Fruit fly (Drosophila melanogaster) whole organism, embryonic: Measurements from ENCODE around the gene CG5937.

Experiments used
- CG13894 ChIP-seq: fragments of 200-800 bp; sonication (Bioruptor generic); optimal IDR thresholded peaks from 3 replicates; lab custom pipeline; 2018; ENCODE audit warnings: missing biosample characterization, mild to moderate bottlenecking, missing genetic modification characterization, moderate library complexity
- CG15601 ChIP-seq: fragments of 200-800 bp; sonication (Bioruptor generic); optimal IDR thresholded peaks from 3 replicates; lab custom pipeline; 2019; ENCODE audit warnings: missing biosample characterization, mild to moderate bottlenecking, missing genetic modification characterization, moderate library complexity
- CG1603 ChIP-seq: fragments of 200-800 bp; sonication (Bioruptor generic); optimal IDR thresholded peaks from 2 replicates; lab custom pipeline; 2019; ENCODE audit warnings: missing biosample characterization, mild to moderate bottlenecking, missing genetic modification characterization, moderate library complexity
- CG1832 ChIP-seq: fragments of 200-800 bp; sonication (Bioruptor generic); optimal IDR thresholded peaks from 2 replicates; lab custom pipeline; 2017; ENCODE audit warnings: missing biosample characterization, mild to moderate bottlenecking, missing genetic modification characterization, inconsistent platforms
- CG42726 ChIP-seq: fragments of 200-800 bp; sonication (Bioruptor generic); IDR thresholded peaks from 2 replicates; pipeline ENCODE4 v1.3.6; 2022; ENCODE audit warnings: missing biosample characterization, missing genetic modification characterization; ENCODE audit not compliant: partially characterized antibody
- CG4360 ChIP-seq: fragments of 200-800 bp; sonication (Bioruptor generic); IDR thresholded peaks from 2 replicates; pipeline ENCODE4 v1.3.6; 2022; ENCODE audit warnings: missing biosample characterization, missing genetic modification characterization
- CG7963 ChIP-seq: fragments of 200-800 bp; sonication (Bioruptor generic); IDR thresholded peaks from 3 replicates; pipeline ENCODE4 v1.3.6; 2022; ENCODE audit warnings: missing biosample characterization, missing genetic modification characterization; ENCODE audit not compliant: partially characterized antibody
- CoRest ChIP-seq: fragments of 200-800 bp; sonication (Bioruptor generic); optimal IDR thresholded peaks from 3 replicates; lab custom pipeline; 2018; ENCODE audit warnings: missing biosample characterization, mild to moderate bottlenecking, missing genetic modification characterization, moderate library complexity
- Dek ChIP-seq: fragments of 200-800 bp; sonication (Bioruptor generic); optimal IDR thresholded peaks from 3 replicates; lab custom pipeline; 2019; ENCODE audit warnings: missing biosample characterization, mild to moderate bottlenecking, missing genetic modification characterization, moderate library complexity
- Drgx ChIP-seq: fragments of 200-800 bp; sonication (Bioruptor generic); IDR thresholded peaks from 2 replicates; pipeline ENCODE4 v1.3.6; 2022; ENCODE audit warnings: missing biosample characterization, missing genetic modification characterization
- Ets97D ChIP-seq: fragments of 200-800 bp; sonication (Bioruptor generic); optimal IDR thresholded peaks from 3 replicates; lab custom pipeline; 2016; ENCODE audit warnings: missing biosample characterization, missing genetic modification characterization
- HLHmδ ChIP-seq: fragments of 200-800 bp; sonication (Bioruptor generic); optimal IDR thresholded peaks from 2 replicates; lab custom pipeline; 2018; ENCODE audit warnings: missing biosample characterization, mild to moderate bottlenecking, missing genetic modification characterization, moderate library complexity
- Nf-YA ChIP-seq: fragments of 200-800 bp; sonication (Bioruptor generic); IDR thresholded peaks from 2 replicates; pipeline ENCODE4 v1.3.6; 2022; ENCODE audit warnings: missing biosample characterization, missing genetic modification characterization
- Nf-YC ChIP-seq: fragments of 200-800 bp; optimal IDR thresholded peaks from 3 replicates; lab custom pipeline; 2019; ENCODE audit warnings: missing biosample characterization, mild to moderate bottlenecking, missing genetic modification characterization, moderate library complexity
- az2 ChIP-seq: fragments of 200-800 bp; sonication (Bioruptor generic); optimal IDR thresholded peaks from 3 replicates; lab custom pipeline; 2016; ENCODE audit warnings: missing biosample characterization, missing genetic modification characterization
- cg ChIP-seq: fragments of 200-800 bp; sonication (Bioruptor generic); optimal IDR thresholded peaks from 3 replicates; lab custom pipeline; 2019; ENCODE audit warnings: missing biosample characterization, mild to moderate bottlenecking, missing genetic modification characterization, moderate library complexity
- chinmo ChIP-seq: fragments of 200-800 bp; sonication (Bioruptor generic); IDR thresholded peaks from 4 replicates; pipeline ENCODE4 v1.3.6; 2022; ENCODE audit warnings: missing biosample characterization, missing genetic modification characterization; ENCODE audit not compliant: partially characterized antibody
- corto ChIP-seq: fragments of 200-800 bp; sonication (Bioruptor generic); optimal IDR thresholded peaks from 2 replicates; lab custom pipeline; 2016; ENCODE audit warnings: missing biosample characterization, mild to moderate bottlenecking, missing genetic modification characterization, moderate library complexity
- ems ChIP-seq: fragments of 200-800 bp; sonication (Bioruptor generic); optimal IDR thresholded peaks from 3 replicates; lab custom pipeline; 2016; ENCODE audit warnings: missing biosample characterization, missing genetic modification characterization
- ewg ChIP-seq: fragments of 200-800 bp; sonication (Bioruptor generic); optimal IDR thresholded peaks from 3 replicates; lab custom pipeline; 2017; ENCODE audit warnings: mild to moderate bottlenecking, missing biosample characterization, missing genetic modification reagents, missing genetic modification characterization
- fd3F ChIP-seq: fragments of 200-800 bp; sonication (Bioruptor generic); optimal IDR thresholded peaks from 2 replicates; lab custom pipeline; 2018; ENCODE audit warnings: missing biosample characterization, mild to moderate bottlenecking, missing genetic modification characterization, moderate library complexity
- fd96Cb ChIP-seq: fragments of 200-800 bp; sonication (Bioruptor generic); optimal IDR thresholded peaks from 2 replicates; lab custom pipeline; 2018; ENCODE audit warnings: missing biosample characterization, mild to moderate bottlenecking, missing genetic modification characterization, moderate library complexity
- grn ChIP-seq: fragments of 200-800 bp; sonication (Bioruptor generic); optimal IDR thresholded peaks from 3 replicates; lab custom pipeline; 2017; ENCODE audit warnings: missing biosample characterization, missing genetic modification characterization
- ham ChIP-seq: fragments of 200-800 bp; sonication (Bioruptor generic); IDR thresholded peaks from 2 replicates; pipeline ENCODE4 v1.3.6; 2022; ENCODE audit warnings: missing biosample characterization, missing genetic modification characterization
- kni ChIP-seq: fragments of 200-800 bp; sonication (Bioruptor generic); optimal IDR thresholded peaks from 3 replicates; lab custom pipeline; 2017; ENCODE audit warnings: mild to moderate bottlenecking, missing biosample characterization, missing genetic modification reagents, missing genetic modification characterization
- knrl ChIP-seq: fragments of 200-800 bp; sonication (Bioruptor generic); IDR thresholded peaks from 3 replicates; pipeline ENCODE4 v1.3.6; 2022; ENCODE audit warnings: missing biosample characterization, missing genetic modification characterization; ENCODE audit not compliant: partially characterized antibody
- lbe ChIP-seq: fragments of 200-800 bp; sonication (Bioruptor generic); optimal IDR thresholded peaks from 2 replicates; lab custom pipeline; 2016; ENCODE audit warnings: missing biosample characterization, mild to moderate bottlenecking, missing genetic modification characterization
- nom ChIP-seq: fragments of 200-800 bp; sonication (Bioruptor generic); optimal IDR thresholded peaks from 2 replicates; lab custom pipeline; 2017; ENCODE audit warnings: missing biosample characterization, missing genetic modification characterization, mild to moderate bottlenecking, moderate library complexity, missing genetic modification reagents
- pfk ChIP-seq: fragments of 200-800 bp; sonication (Bioruptor generic); optimal IDR thresholded peaks from 2 replicates; lab custom pipeline; 2018; ENCODE audit warnings: missing biosample characterization, mild to moderate bottlenecking, missing genetic modification characterization, moderate library complexity
- sens ChIP-seq: fragments of 200-800 bp; sonication (Bioruptor generic); peaks from one replicate; lab custom pipeline; 2016; ENCODE audit warnings: missing biosample characterization, missing genetic modification characterization
- shn ChIP-seq: fragments of 200-800 bp; sonication (Bioruptor generic); optimal IDR thresholded peaks from 3 replicates; lab custom pipeline; 2016; ENCODE audit warnings: missing biosample characterization, missing genetic modification characterization
- sim ChIP-seq: fragments of 200-800 bp; sonication (Bioruptor generic); IDR thresholded peaks from 2 replicates; pipeline ENCODE4 v1.3.6; 2022; ENCODE audit warnings: missing biosample characterization, missing genetic modification characterization
- sqz ChIP-seq: fragments of 200-800 bp; sonication (Bioruptor generic); optimal IDR thresholded peaks from 3 replicates; lab custom pipeline; 2018; ENCODE audit warnings: missing biosample characterization, mild to moderate bottlenecking, missing genetic modification characterization
- stc ChIP-seq: fragments of 200-800 bp; sonication (Bioruptor generic); IDR thresholded peaks from 2 replicates; pipeline ENCODE4 v1.3.6; 2022; ENCODE audit warnings: missing biosample characterization, missing genetic modification characterization
- stwl ChIP-seq: fragments of 200-800 bp; sonication (Bioruptor generic); optimal IDR thresholded peaks from 3 replicates; lab custom pipeline; 2018; ENCODE audit warnings: missing biosample characterization, mild to moderate bottlenecking, missing genetic modification characterization, moderate library complexity
- tin ChIP-seq: fragments of 200-800 bp; sonication (Bioruptor generic); optimal IDR thresholded peaks from 3 replicates; lab custom pipeline; 2016; ENCODE audit warnings: missing biosample characterization, missing genetic modification characterization
- trem ChIP-seq: fragments of 200-800 bp; optimal IDR thresholded peaks from 3 replicates; lab custom pipeline; 2019; ENCODE audit warnings: missing biosample characterization, mild to moderate bottlenecking, missing genetic modification characterization, moderate library complexity
- ttk ChIP-seq: fragments of 200-800 bp; sonication (Bioruptor generic); IDR thresholded peaks from 2 replicates; pipeline ENCODE4 v2.1.2; 2022; ENCODE audit warnings: missing biosample characterization, missing genetic modification characterization
- vvl ChIP-seq: fragments of 200-800 bp; sonication (Bioruptor generic); IDR thresholded peaks from 2 replicates; pipeline ENCODE4 v1.3.6; 2022; ENCODE audit warnings: missing biosample characterization, missing genetic modification characterization
- yki ChIP-seq: fragments of >200 bp; optimal IDR thresholded peaks from 3 replicates; lab custom pipeline; 2018

CG5937 gene

dm6 chrX:6012976-6013684 lies 26.7 kb upstream of the CG5937 start, which contains the start of gene mab-21 (continued):
- no peak for TF ChIP-seq stwl (tag; lab: Kevin White, UChicago)
- TF ChIP-seq ems (GFP tag; lab: Kevin White, UChicago) = no peak
- no peak for TF ChIP-seq az2 (GFP tag; lab: Kevin White, UChicago)
- no peak for TF ChIP-seq CG42726 (GFP tag; lab: Robert Waterston, UW)
- TF ChIP-seq chinmo (GFP tag; lab: Robert Waterston, UW) = peak; percentile 68; the same call in 1 of the 4 replicates
- no peak for TF ChIP-seq fd3F
- peak; percentile 14 for TF ChIP-seq sqz (GFP tag; lab: Kevin White, UChicago)
- TF ChIP-seq CG1832 (GFP tag; lab: Kevin White, UChicago) = peak; percentile 92
- TF ChIP-seq CoRest (tag; lab: Kevin White, UChicago) = peak; percentile 1
- TF ChIP-seq ewg (GFP tag; lab: Kevin White, UChicago) = peak; percentile 0
- peak; percentile 5 for TF ChIP-seq grn (GFP tag; lab: Kevin White, UChicago)
- TF ChIP-seq tin (GFP tag; lab: Kevin White, UChicago) = no peak
- no peak for TF ChIP-seq Dek (tag; lab: Kevin White, UChicago)
- peak; percentile 26 for TF ChIP-seq HLHmδ (GFP tag; lab: Kevin White, UChicago)
- TF ChIP-seq stc (GFP tag; lab: Robert Waterston, UW) = no peak
- peak; percentile 17 for TF ChIP-seq kni (GFP tag; lab: Kevin White, UChicago)
- TF ChIP-seq cg = peak; percentile 95
- TF ChIP-seq trem (tag; lab: Kevin White, UChicago) = no peak
- TF ChIP-seq Nf-YC = peak; percentile 97
- no peak for TF ChIP-seq Ets97D (GFP tag; lab: Kevin White, UChicago)
- no peak for TF ChIP-seq CG15601 (tag; lab: Kevin White, UChicago)
- TF ChIP-seq sens (GFP tag; lab: Kevin White, UChicago) = peak; percentile 63
- peak; percentile 85 for TF ChIP-seq CG4360
- TF ChIP-seq ttk (GFP tag; lab: Robert Waterston, UW) = no peak
- TF ChIP-seq fd96Cb (tag; lab: Kevin White, UChicago) = no peak
- TF ChIP-seq yki (lab: Kevin White, UChicago) = peak; percentile 79
- TF ChIP-seq ham (GFP tag; lab: Robert Waterston, UW) = no peak
- no peak for TF ChIP-seq shn (GFP tag; lab: Kevin White, UChicago)
- TF ChIP-seq CG13894 = peak; percentile 43
- 0 out of 2 replicates have a peak, but pooled peaks have one; percentile 24 for TF ChIP-seq Nf-YA (GFP tag; lab: Robert Waterston, UW)
- peak; percentile 23; the same call in 1 of the 3 replicates for TF ChIP-seq knrl
- TF ChIP-seq vvl (GFP tag; lab: Robert Waterston, UW) = peak; percentile 30; the same call in 1 of the 2 replicates

- peak; percentile 31 for TF ChIP-seq sens (GFP tag; lab: Kevin White, UChicago)
- 0 out of 2 replicates have a peak, but pooled peaks have one; percentile 32 for TF ChIP-seq Drgx (GFP tag; lab: Robert Waterston, UW)
- TF ChIP-seq pfk (GFP tag; lab: Kevin White, UChicago) = no peak
- TF ChIP-seq CG15601 (tag; lab: Kevin White, UChicago) = no peak
- TF ChIP-seq CG7963 (GFP tag; lab: Robert Waterston, UW) = no peak
- TF ChIP-seq corto (GFP tag; lab: Kevin White, UChicago) = peak; percentile 42
- peak; percentile 64 for TF ChIP-seq lbe (GFP tag; lab: Kevin White, UChicago)
- TF ChIP-seq sim = no peak
- peak; percentile 18 for TF ChIP-seq CG1603 (tag; lab: Kevin White, UChicago)
- peak; percentile 45 for TF ChIP-seq nom (GFP tag; lab: Kevin White, UChicago)
Observed at dm6 chrX:6020254-6020653, 19.6 kb upstream of the CG5937 start.
